Worm (Caenorhabditis elegans) whole organism, L3 larva: ENCODE measurements around the gene sox-3.

ENCODE experiments used
- R02D3.7 ChIP-seq: fragments of 150-350 bp; optimal IDR thresholded peaks from 2 replicates; lab custom pipeline; 2014; ENCODE audit warnings: missing biosample characterization, missing genetic modification characterization
- ZK546.5 ChIP-seq: sonication (generic microtip); optimal IDR thresholded peaks from 2 replicates; lab custom pipeline; 2017; ENCODE audit warnings: missing biosample characterization, missing genetic modification characterization
- aly-2 ChIP-seq: fragments of 150-350 bp; optimal IDR thresholded peaks from 2 replicates; lab custom pipeline; 2014; ENCODE audit warnings: missing biosample characterization, missing genetic modification characterization
- ama-1 ChIP-seq: fragments of 150-350 bp; optimal IDR thresholded peaks from 2 replicates; lab custom pipeline; 2018
- ceh-16 ChIP-seq: sonication (generic microtip); optimal IDR thresholded peaks from 2 replicates; lab custom pipeline; 2017; ENCODE audit warnings: missing biosample characterization, missing genetic modification characterization
- ceh-28 ChIP-seq: fragments of 150-350 bp; optimal IDR thresholded peaks from 2 replicates; lab custom pipeline; 2014; ENCODE audit warnings: missing biosample characterization, missing genetic modification reagents, missing genetic modification characterization
- ceh-82 ChIP-seq: fragments of 150-350 bp; optimal IDR thresholded peaks from 2 replicates; lab custom pipeline; 2014; ENCODE audit warnings: missing biosample characterization, missing genetic modification characterization
- ceh-9 ChIP-seq: sonication (generic microtip); optimal IDR thresholded peaks from 2 replicates; lab custom pipeline; 2018; ENCODE audit warnings: missing biosample characterization, missing genetic modification characterization
- daf-12 ChIP-seq: fragments of 150-350 bp; optimal IDR thresholded peaks from 2 replicates; lab custom pipeline; 2014; ENCODE audit warnings: missing biosample characterization, missing genetic modification reagents, missing genetic modification characterization
- egl-27 ChIP-seq: sonication (generic microtip); optimal IDR thresholded peaks from 4 replicates; lab custom pipeline; 2017; ENCODE audit warnings: missing biosample characterization, missing genetic modification reagents, missing genetic modification characterization
- egl-5 ChIP-seq: fragments of 150-350 bp; optimal IDR thresholded peaks from 2 replicates; lab custom pipeline; 2017; ENCODE audit warnings: missing biosample characterization, missing genetic modification reagents, missing genetic modification characterization, inconsistent platforms
- elt-1 ChIP-seq: fragments of 150-350 bp; optimal IDR thresholded peaks from 2 replicates; lab custom pipeline; 2014; ENCODE audit warnings: missing biosample characterization, missing genetic modification characterization
- elt-2 ChIP-seq: sonication (generic microtip); optimal IDR thresholded peaks from 2 replicates; lab custom pipeline; 2016; ENCODE audit warnings: missing genetic modification reagents, mild to moderate bottlenecking, missing genetic modification characterization, missing compliant biosample characterization
- elt-3 ChIP-seq, 3 experiments: fragments of 150-350 bp in 1 of 3; sonication (generic microtip) in 2 of 3; optimal IDR thresholded peaks; 2 replicates in 2 of 3; 4 replicates in 1 of 3; lab custom pipeline; 2014 to 2017; ENCODE audit warnings: missing biosample characterization in 3 of 3, missing genetic modification characterization in 3 of 3
- eor-1 ChIP-seq, 2 experiments: fragments of 150-350 bp; optimal IDR thresholded peaks; 2 replicates each; lab custom pipeline; 2014 to 2018; ENCODE audit warnings: missing biosample characterization in 2 of 2, missing genetic modification characterization in 2 of 2
- fkh-10 ChIP-seq: sonication (generic microtip); optimal IDR thresholded peaks from 2 replicates; lab custom pipeline; 2017; ENCODE audit warnings: missing biosample characterization, missing genetic modification reagents, missing genetic modification characterization
- fkh-2 ChIP-seq: fragments of 150-350 bp; optimal IDR thresholded peaks from 2 replicates; lab custom pipeline; 2014; ENCODE audit warnings: missing biosample characterization, missing genetic modification reagents, missing genetic modification characterization
- fos-1 ChIP-seq: fragments of 150-350 bp; optimal IDR thresholded peaks from 2 replicates; lab custom pipeline; 2014; ENCODE audit warnings: missing biosample characterization, missing genetic modification characterization
- hmg-11 ChIP-seq: sonication (generic microtip); optimal IDR thresholded peaks from 2 replicates; lab custom pipeline; 2016; ENCODE audit warnings: missing genetic modification characterization, missing compliant biosample characterization
- jun-1 ChIP-seq: fragments of 150-350 bp; optimal IDR thresholded peaks from 2 replicates; lab custom pipeline; 2014; ENCODE audit warnings: missing biosample characterization, missing genetic modification reagents, missing genetic modification characterization
- lin-15B ChIP-seq: fragments of 150-350 bp; optimal IDR thresholded peaks from 2 replicates; lab custom pipeline; 2014; ENCODE audit warnings: missing biosample characterization, missing genetic modification characterization
- lin-39 ChIP-seq: fragments of 150-350 bp; optimal IDR thresholded peaks from 2 replicates; lab custom pipeline; 2018; ENCODE audit warnings: missing biosample characterization, missing genetic modification reagents, missing genetic modification characterization
- lsy-12 ChIP-seq: sonication (generic microtip); optimal IDR thresholded peaks from 2 replicates; lab custom pipeline; 2016; ENCODE audit warnings: mild to moderate bottlenecking, missing genetic modification characterization, missing compliant biosample characterization
- mml-1 ChIP-seq: fragments of 150-350 bp; sonication (generic microtip); optimal IDR thresholded peaks from 3 replicates; lab custom pipeline; 2014; ENCODE audit warnings: missing biosample characterization, missing genetic modification characterization
- nfya-1 ChIP-seq: sonication (generic microtip); optimal IDR thresholded peaks from 2 replicates; lab custom pipeline; 2017; ENCODE audit warnings: missing genetic modification characterization, mild to moderate bottlenecking, missing compliant biosample characterization, antibody characterized with exemption, moderate library complexity; ENCODE audit not compliant: insufficient read depth
- nhr-11 ChIP-seq: fragments of 150-350 bp; optimal IDR thresholded peaks from 2 replicates; lab custom pipeline; 2014; ENCODE audit warnings: missing biosample characterization, missing genetic modification characterization
- nhr-12 ChIP-seq: fragments of 150-350 bp; optimal IDR thresholded peaks from 2 replicates; lab custom pipeline; 2014; ENCODE audit warnings: missing biosample characterization, missing genetic modification characterization
- nhr-23 ChIP-seq: fragments of 150-350 bp; optimal IDR thresholded peaks from 2 replicates; lab custom pipeline; 2014; ENCODE audit warnings: missing biosample characterization, missing genetic modification reagents, missing genetic modification characterization
- nhr-237 ChIP-seq: fragments of 150-350 bp; optimal IDR thresholded peaks from 2 replicates; lab custom pipeline; 2014; ENCODE audit warnings: missing biosample characterization, missing genetic modification characterization
- nhr-25 ChIP-seq: sonication (generic microtip); optimal IDR thresholded peaks from 2 replicates; lab custom pipeline; 2017; ENCODE audit warnings: missing biosample characterization, missing genetic modification characterization
- nhr-28 ChIP-seq: fragments of 150-350 bp; optimal IDR thresholded peaks from 2 replicates; lab custom pipeline; 2014; ENCODE audit warnings: missing biosample characterization, missing genetic modification characterization
- nhr-43 ChIP-seq: sonication (generic microtip); optimal IDR thresholded peaks from 2 replicates; lab custom pipeline; 2016; ENCODE audit warnings: mild to moderate bottlenecking, missing genetic modification characterization, missing compliant biosample characterization; ENCODE audit not compliant: poor library complexity, severe bottlenecking
- nhr-67 ChIP-seq: fragments of 150-350 bp; optimal IDR thresholded peaks from 2 replicates; lab custom pipeline; 2014; ENCODE audit warnings: missing biosample characterization, missing genetic modification characterization
- nhr-76 ChIP-seq: fragments of 150-350 bp; sonication (generic microtip); optimal IDR thresholded peaks from 5 replicates; lab custom pipeline; 2014; ENCODE audit warnings: missing biosample characterization, missing genetic modification characterization
- nhr-77 ChIP-seq: fragments of 150-350 bp; optimal IDR thresholded peaks from 2 replicates; lab custom pipeline; 2014; ENCODE audit warnings: missing biosample characterization, missing genetic modification characterization
- pha-4 ChIP-seq: fragments of 150-350 bp; optimal IDR thresholded peaks from 2 replicates; lab custom pipeline; 2014; ENCODE audit warnings: missing biosample characterization, missing genetic modification reagents, missing genetic modification characterization
- pqm-1 ChIP-seq: fragments of 150-350 bp; optimal IDR thresholded peaks from 2 replicates; lab custom pipeline; 2017; ENCODE audit warnings: missing biosample characterization, missing genetic modification characterization, inconsistent platforms
- sea-2 ChIP-seq: fragments of 150-350 bp; sonication (generic microtip); optimal IDR thresholded peaks from 4 replicates; lab custom pipeline; 2014; ENCODE audit warnings: missing biosample characterization, missing genetic modification reagents, missing genetic modification characterization
- skn-1 ChIP-seq: fragments of 150-350 bp; optimal IDR thresholded peaks from 2 replicates; lab custom pipeline; 2014; ENCODE audit warnings: missing biosample characterization, missing genetic modification characterization
- snpc-4 ChIP-seq: fragments of 150-350 bp; optimal IDR thresholded peaks from 2 replicates; lab custom pipeline; 2014; ENCODE audit warnings: missing biosample characterization, missing genetic modification characterization
- tbx-2 ChIP-seq: sonication (generic microtip); optimal IDR thresholded peaks from 2 replicates; lab custom pipeline; 2016; ENCODE audit warnings: mild to moderate bottlenecking, missing genetic modification characterization, missing compliant biosample characterization
- unc-39 ChIP-seq: sonication (generic microtip); optimal IDR thresholded peaks from 4 replicates; lab custom pipeline; 2017; ENCODE audit warnings: missing biosample characterization, missing genetic modification characterization
- unc-62 ChIP-seq: fragments of 150-350 bp; sonication (generic microtip); optimal IDR thresholded peaks from 4 replicates; lab custom pipeline; 2014; ENCODE audit warnings: missing biosample characterization, missing genetic modification reagents, missing genetic modification characterization
- zag-1 ChIP-seq: fragments of 150-350 bp; optimal IDR thresholded peaks from 2 replicates; lab custom pipeline; 2014; ENCODE audit warnings: missing biosample characterization, missing genetic modification characterization
- ztf-11 ChIP-seq: fragments of 150-350 bp; optimal IDR thresholded peaks from 2 replicates; lab custom pipeline; 2014; ENCODE audit warnings: missing biosample characterization, missing genetic modification characterization
- ztf-4 ChIP-seq: fragments of 150-350 bp; optimal IDR thresholded peaks from 2 replicates; lab custom pipeline; 2014; ENCODE audit warnings: missing biosample characterization, missing genetic modification characterization

sox-3 gene

DNA sequence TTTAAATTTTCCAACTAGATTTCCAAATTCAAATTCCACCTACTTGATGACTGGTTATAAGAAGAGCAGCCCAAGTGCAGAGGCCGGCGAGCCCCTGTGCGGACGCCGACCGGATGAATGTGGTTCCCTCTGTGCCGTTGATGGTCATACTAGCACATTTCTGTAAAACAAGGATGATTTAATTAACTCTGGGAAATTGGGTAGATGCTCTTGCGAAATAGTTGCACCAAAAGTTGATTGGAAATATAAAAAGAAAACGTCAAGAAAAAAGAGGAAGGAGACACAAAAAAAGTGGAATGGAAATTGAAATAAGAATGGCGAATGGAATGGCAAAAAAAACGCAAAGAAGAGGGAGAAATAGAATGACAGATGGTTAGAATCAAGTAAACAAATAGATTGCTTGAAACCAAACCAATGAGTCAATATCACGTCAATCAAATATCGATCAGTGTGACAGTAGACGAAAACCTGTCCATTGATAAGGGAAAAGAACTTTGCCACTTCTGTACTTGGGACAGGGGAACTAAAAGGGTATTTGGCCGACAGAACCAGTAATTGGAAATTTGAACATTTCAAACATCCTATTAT lies 14.0 kb upstream of the sox-3 start, which contains the start of gene tmem-184:
Gene tmem-184, minus strand, starts transcription at position 164 of the 588 bp plus-strand sequence.
- TF ChIP-seq aly-2 (tag; lab: Kevin White, UChicago) = no peak
- no peak for TF ChIP-seq snpc-4 (tag; lab: Kevin White, UChicago)
- no peak for TF ChIP-seq egl-27
- TF ChIP-seq pqm-1 = peak; percentile 68
- no peak for TF ChIP-seq lin-15B (tag; lab: Kevin White, UChicago)
- no peak for TF ChIP-seq tbx-2 (tag; lab: Kevin White, UChicago)
- no peak for TF ChIP-seq nhr-77
- no peak for TF ChIP-seq eor-1 (tag; optimal IDR thresholded peaks at IDR 0.05; lab: Kevin White, UChicago)
- TF ChIP-seq pha-4 (tag; lab: Kevin White, UChicago) = peak; percentile 52
- no peak for TF ChIP-seq elt-1 (tag; lab: Kevin White, UChicago)
- no peak for TF ChIP-seq nhr-237 (tag; lab: Kevin White, UChicago)
- no peak for TF ChIP-seq jun-1 (tag; lab: Kevin White, UChicago)
- TF ChIP-seq unc-62 (GFP tag; lab: Kevin White, UChicago) = no peak
- TF ChIP-seq elt-3 (tag; optimal IDR thresholded peaks at IDR 0.05; lab: Kevin White, UChicago) = peak in 1 of 3 experiments; percentile 21
- TF ChIP-seq nhr-67 (tag; lab: Kevin White, UChicago) = no peak
- peak; percentile 20 for TF ChIP-seq nhr-25 (tag; lab: Kevin White, UChicago)
- peak; percentile 43 for TF ChIP-seq nfya-1 (tag; lab: Kevin White, UChicago)
- no peak for TF ChIP-seq fkh-2 (tag; lab: Kevin White, UChicago)
- no peak for TF ChIP-seq sea-2 (GFP tag; lab: Kevin White, UChicago)
- TF ChIP-seq ZK546.5 (tag; lab: Kevin White, UChicago) = no peak
- no peak for TF ChIP-seq fkh-10 (GFP tag; lab: Kevin White, UChicago)
- TF ChIP-seq ceh-9 (tag; lab: Kevin White, UChicago) = no peak
- TF ChIP-seq unc-39 (tag; lab: Kevin White, UChicago) = no peak
- TF ChIP-seq ztf-11 (tag; lab: Kevin White, UChicago) = no peak
- no peak for TF ChIP-seq skn-1 (tag; lab: Kevin White, UChicago)
- no peak for TF ChIP-seq ama-1 (lab: Kevin White, UChicago)
- TF ChIP-seq nhr-76 = no peak
- no peak for TF ChIP-seq daf-12 (tag; lab: Kevin White, UChicago)
- no peak for TF ChIP-seq nhr-12 (tag; lab: Kevin White, UChicago)
- peak; percentile 26 for TF ChIP-seq nhr-43 (tag; lab: Kevin White, UChicago)
- TF ChIP-seq ceh-82 (tag; lab: Kevin White, UChicago) = no peak
- TF ChIP-seq R02D3.7 = no peak
- no peak for TF ChIP-seq fos-1 (tag; lab: Kevin White, UChicago)
- no peak for TF ChIP-seq ceh-16 (tag; lab: Kevin White, UChicago)
- TF ChIP-seq lin-39 (tag; lab: Kevin White, UChicago) = no peak
- TF ChIP-seq egl-5 (tag; lab: Kevin White, UChicago) = no peak
- TF ChIP-seq lsy-12 = no peak
- no peak for TF ChIP-seq nhr-28
- TF ChIP-seq zag-1 (tag; lab: Kevin White, UChicago) = no peak
- TF ChIP-seq hmg-11 (tag; lab: Kevin White, UChicago) = peak; percentile 27
- peak; percentile 21 for TF ChIP-seq nhr-23 (tag; lab: Kevin White, UChicago)
- TF ChIP-seq nhr-11 = no peak
- TF ChIP-seq ztf-4 (tag; lab: Kevin White, UChicago) = no peak
- peak; percentile 62 for TF ChIP-seq ceh-28 (tag; lab: Kevin White, UChicago)
- no peak for TF ChIP-seq mml-1 (tag; lab: Kevin White, UChicago)
- peak; percentile 82 for TF ChIP-seq elt-2 (tag; lab: Kevin White, UChicago)
- TF ChIP-seq, all 47 proteins: peak for 10
